Worm (Caenorhabditis elegans) whole organism, L2 larva: ENCODE measurements around the gene ZC513.3.

Experiments
- alr-1 ChIP-seq: fragments of 150-350 bp; optimal IDR thresholded peaks from 2 replicates; lab custom pipeline; 2014; ENCODE audit warnings: missing biosample characterization, missing genetic modification characterization
- lin-39 ChIP-seq: fragments of 150-350 bp; optimal IDR thresholded peaks from 2 replicates; lab custom pipeline; 2014; ENCODE audit warnings: missing biosample characterization, missing genetic modification reagents, missing genetic modification characterization

DNA sequence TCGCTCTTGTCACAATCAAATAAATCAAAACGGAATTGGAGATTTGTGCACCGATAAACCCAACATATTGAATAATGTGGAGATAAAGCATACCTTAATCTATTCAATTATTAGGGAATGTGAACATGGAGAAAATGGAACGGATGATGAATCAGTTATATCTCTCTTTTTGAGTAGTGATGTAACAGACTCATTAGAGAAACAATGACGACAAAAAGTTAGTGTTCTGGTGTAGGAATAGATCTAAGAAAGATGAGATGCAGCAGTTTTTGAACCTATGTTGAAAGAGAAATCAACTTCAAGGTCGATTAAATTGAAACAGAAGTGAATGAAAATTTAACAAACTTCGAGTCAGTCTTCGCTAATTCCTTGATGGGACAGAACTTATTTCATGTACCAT lies 48.6 kb downstream of the ZC513.3 start, which contains the start of gene str-146:
- TF ChIP-seq alr-1 (tag; lab: Kevin White, UChicago) (no peak), lin-39 (tag; lab: Kevin White, UChicago) (no peak)
